Worm (Caenorhabditis elegans) whole organism, L4 larva: ENCODE data around the gene iglr-2.
A peak's percentile ranks its signal among the peaks of the same experiment; 100 is the strongest.

ENCODE experiments used
- F10B5.3 ChIP-seq: sonication (generic microtip); optimal IDR thresholded peaks from 2 replicates; lab custom pipeline; 2016; ENCODE audit warnings: mild to moderate bottlenecking, missing genetic modification characterization, missing compliant biosample characterization
- F26F4.8 ChIP-seq: fragments of 200-800 bp; sonication (Bioruptor generic); conservative IDR thresholded peaks from 2 replicates; pipeline ENCODE4 v1.3.6; 2022; ENCODE audit warnings: missing genetic modification characterization, missing compliant biosample characterization
- F44E2.7 ChIP-seq: fragments of 200-800 bp; sonication (Bioruptor generic); IDR thresholded peaks from 2 replicates; pipeline ENCODE4 v2.1.2; 2022; ENCODE audit warnings: missing genetic modification characterization, missing compliant biosample characterization
- F49E8.2 ChIP-seq: sonication (generic microtip); optimal IDR thresholded peaks from 2 replicates; lab custom pipeline; 2016; ENCODE audit warnings: missing compliant biosample characterization, mild to moderate bottlenecking, missing genetic modification characterization, borderline replicate concordance
- T20F7.1 ChIP-seq: fragments of 200-800 bp; sonication (Bioruptor generic); optimal IDR thresholded peaks from 2 replicates; lab custom pipeline; 2018; ENCODE audit warnings: mild to moderate bottlenecking, missing genetic modification characterization, missing compliant biosample characterization
- Y5F2A.4 ChIP-seq: fragments of 200-800 bp; sonication (Bioruptor generic); optimal IDR thresholded peaks from 2 replicates; lab custom pipeline; 2018; ENCODE audit warnings: mild to moderate bottlenecking, missing genetic modification characterization, missing compliant biosample characterization
- ZK337.2 ChIP-seq: fragments of 200-800 bp; sonication (Bioruptor generic); IDR thresholded peaks from 2 replicates; pipeline ENCODE4 v1.3.6; 2022; ENCODE audit warnings: missing genetic modification reagents, missing genetic modification characterization, missing compliant biosample characterization
- ZK546.5 ChIP-seq, 2 experiments: sonication (generic microtip); optimal IDR thresholded peaks; 2 replicates each; lab custom pipeline; 2017; ENCODE audit warnings: missing biosample characterization in 2 of 2, missing genetic modification characterization in 2 of 2
- aly-2 ChIP-seq: sonication (generic microtip); optimal IDR thresholded peaks from 2 replicates; lab custom pipeline; 2018; ENCODE audit warnings: missing biosample characterization, missing genetic modification characterization
- ama-1 ChIP-seq: fragments of 150-350 bp; optimal IDR thresholded peaks from 2 replicates; lab custom pipeline; 2014; ENCODE audit warnings: inconsistent platforms, mixed read lengths
- arid-1 ChIP-seq: fragments of 200-800 bp; sonication (Bioruptor generic); conservative IDR thresholded peaks from 2 replicates; pipeline ENCODE4 v1.3.6; 2022; ENCODE audit warnings: missing genetic modification reagents, missing genetic modification characterization, missing compliant biosample characterization
- ceh-28 ChIP-seq: fragments of 150-350 bp; optimal IDR thresholded peaks from 2 replicates; lab custom pipeline; 2014; ENCODE audit warnings: missing biosample characterization, missing genetic modification reagents, missing genetic modification characterization
- ceh-44 ChIP-seq: fragments of 200-800 bp; sonication (Bioruptor generic); IDR thresholded peaks from 2 replicates; pipeline ENCODE4 v1.3.6; 2022; ENCODE audit warnings: missing genetic modification reagents, missing genetic modification characterization, missing compliant biosample characterization
- ceh-62 ChIP-seq: sonication (generic microtip); optimal IDR thresholded peaks from 2 replicates; lab custom pipeline; 2017; ENCODE audit warnings: missing biosample characterization, missing genetic modification characterization
- daf-12 ChIP-seq: fragments of 150-350 bp; optimal IDR thresholded peaks from 2 replicates; lab custom pipeline; 2014; ENCODE audit warnings: missing biosample characterization, missing genetic modification reagents, missing genetic modification characterization
- daf-8 ChIP-seq: fragments of 200-800 bp; sonication (Bioruptor generic); IDR thresholded peaks from 2 replicates; pipeline ENCODE4 v1.3.6; 2022; ENCODE audit warnings: missing genetic modification characterization, missing compliant biosample characterization
- dpl-1 ChIP-seq: fragments of 150-350 bp; optimal IDR thresholded peaks from 2 replicates; lab custom pipeline; 2014; ENCODE audit warnings: missing biosample characterization, missing genetic modification reagents, missing genetic modification characterization
- dve-1 ChIP-seq: sonication (generic microtip); optimal IDR thresholded peaks from 2 replicates; lab custom pipeline; 2017; ENCODE audit warnings: antibody characterized with exemption, mild to moderate bottlenecking, missing genetic modification characterization, missing compliant biosample characterization; ENCODE audit not compliant: insufficient read depth
- egl-43 ChIP-seq: fragments of 200-800 bp; sonication (Bioruptor generic); IDR thresholded peaks from 2 replicates; pipeline ENCODE4 v1.3.6; 2022; ENCODE audit warnings: missing genetic modification reagents, missing genetic modification characterization, missing compliant biosample characterization
- fkh-10 ChIP-seq: fragments of 150-350 bp; optimal IDR thresholded peaks from 2 replicates; lab custom pipeline; 2014; ENCODE audit warnings: missing biosample characterization, missing genetic modification reagents, missing genetic modification characterization
- gei-8 ChIP-seq: fragments of 200-800 bp; sonication (Bioruptor generic); optimal IDR thresholded peaks from 2 replicates; lab custom pipeline; 2018; ENCODE audit warnings: mild to moderate bottlenecking, missing genetic modification characterization, missing compliant biosample characterization
- hif-1 ChIP-seq, 2 experiments: sonication (generic microtip); optimal IDR thresholded peaks; 2 replicates each; lab custom pipeline; 2016 to 2017; ENCODE audit warnings: missing compliant biosample characterization in 2 of 2, missing genetic modification characterization in 2 of 2, missing genetic modification reagents in 2 of 2, missing genotype in 2 of 2, mild to moderate bottlenecking in 1 of 2
- hlh-11 ChIP-seq: fragments of 200-800 bp; sonication (Bioruptor generic); optimal IDR thresholded peaks from 2 replicates; lab custom pipeline; 2018; ENCODE audit warnings: mild to moderate bottlenecking, missing genetic modification characterization, missing compliant biosample characterization
- hlh-30 ChIP-seq: sonication (generic microtip); optimal IDR thresholded peaks from 2 replicates; lab custom pipeline; 2017; ENCODE audit warnings: antibody characterized with exemption, mild to moderate bottlenecking, missing genetic modification characterization, missing compliant biosample characterization; ENCODE audit not compliant: insufficient read depth
- jun-1 ChIP-seq: fragments of 150-350 bp; optimal IDR thresholded peaks from 2 replicates; lab custom pipeline; 2014; ENCODE audit warnings: missing biosample characterization, missing genetic modification reagents, missing genetic modification characterization
- lin-38 ChIP-seq: fragments of 200-800 bp; sonication (Bioruptor generic); IDR thresholded peaks from 2 replicates; pipeline ENCODE4 v1.3.6; 2022; ENCODE audit warnings: missing genetic modification reagents, missing genetic modification characterization, missing compliant biosample characterization
- lin-39 ChIP-seq: fragments of 150-350 bp; optimal IDR thresholded peaks from 2 replicates; lab custom pipeline; 2014; ENCODE audit warnings: missing biosample characterization, missing genetic modification reagents, missing genetic modification characterization
- madf-5 ChIP-seq, 2 experiments: fragments of 200-800 bp; sonication (Bioruptor generic); IDR thresholded peaks; 2 replicates each; pipeline ENCODE4 v1.3.6; 2022; ENCODE audit warnings: missing compliant biosample characterization in 2 of 2, missing genetic modification characterization in 2 of 2
- madf-9 ChIP-seq: fragments of 200-800 bp; sonication (Bioruptor generic); conservative IDR thresholded peaks from 2 replicates; pipeline ENCODE4 v1.3.6; 2022; ENCODE audit warnings: missing genetic modification reagents, missing genetic modification characterization, missing compliant biosample characterization
- mdt-29 ChIP-seq: fragments of 200-800 bp; sonication (Bioruptor generic); IDR thresholded peaks from 2 replicates; pipeline ENCODE4 v1.3.6; 2022; ENCODE audit warnings: missing genetic modification reagents, missing genetic modification characterization, missing compliant biosample characterization
- mep-1 ChIP-seq: fragments of 150-350 bp; sonication (generic microtip); optimal IDR thresholded peaks from 3 replicates; lab custom pipeline; 2014; ENCODE audit warnings: missing biosample characterization, missing genetic modification characterization
- mxl-2 ChIP-seq: fragments of 200-800 bp; sonication (Bioruptor generic); conservative IDR thresholded peaks from 2 replicates; pipeline ENCODE4 v1.3.6; 2022; ENCODE audit warnings: missing genetic modification reagents, missing genetic modification characterization, missing compliant biosample characterization
- mxl-3 ChIP-seq: fragments of 200-800 bp; sonication (Bioruptor generic); optimal IDR thresholded peaks from 2 replicates; lab custom pipeline; 2018; ENCODE audit warnings: mild to moderate bottlenecking, missing genetic modification characterization, missing compliant biosample characterization
- nhr-102 ChIP-seq: sonication (generic microtip); optimal IDR thresholded peaks from 2 replicates; lab custom pipeline; 2016; ENCODE audit warnings: mild to moderate bottlenecking, missing genetic modification characterization, moderate library complexity, missing compliant biosample characterization
- nhr-237 ChIP-seq: sonication (generic microtip); optimal IDR thresholded peaks from 2 replicates; lab custom pipeline; 2017; ENCODE audit warnings: missing biosample characterization, missing genetic modification characterization
- nhr-28 ChIP-seq: fragments of 150-350 bp; optimal IDR thresholded peaks from 2 replicates; lab custom pipeline; 2014; ENCODE audit warnings: missing biosample characterization, missing genetic modification characterization
- nhr-41 ChIP-seq: fragments of 200-800 bp; sonication (Bioruptor generic); IDR thresholded peaks from 2 replicates; pipeline ENCODE4 v1.3.6; 2022; ENCODE audit warnings: missing genetic modification reagents, missing genetic modification characterization, missing compliant biosample characterization
- nhr-42 ChIP-seq: fragments of 200-800 bp; sonication (Bioruptor generic); IDR thresholded peaks from 2 replicates; pipeline ENCODE4 v1.3.6; 2022; ENCODE audit warnings: missing genetic modification characterization, missing compliant biosample characterization
- nhr-76 ChIP-seq: fragments of 150-350 bp; optimal IDR thresholded peaks from 2 replicates; lab custom pipeline; 2014; ENCODE audit warnings: missing biosample characterization, missing genetic modification characterization
- pha-4 ChIP-seq, 2 experiments: fragments of 150-350 bp in 1 of 2; fragments of 200-800 bp in 1 of 2; sonication (Bioruptor generic) in 1 of 2; IDR thresholded peaks in 1 of 2; optimal IDR thresholded peaks in 1 of 2; 2 replicates each; pipeline versions ENCODE4 v1.3.6 to Lab custom; 2014 to 2022; ENCODE audit warnings: missing genetic modification characterization in 2 of 2, missing genetic modification reagents in 2 of 2, missing biosample characterization in 1 of 2, missing compliant biosample characterization in 1 of 2
- saeg-2 ChIP-seq: fragments of 200-800 bp; sonication (Bioruptor generic); IDR thresholded peaks from 2 replicates; pipeline ENCODE4 v1.3.6; 2022; ENCODE audit warnings: missing genetic modification reagents, missing genetic modification characterization, missing compliant biosample characterization
- set-16 ChIP-seq: fragments of 200-800 bp; sonication (Bioruptor generic); IDR thresholded peaks from 2 replicates; pipeline ENCODE4 v1.3.6; 2022; ENCODE audit warnings: missing genetic modification reagents, missing genetic modification characterization, missing compliant biosample characterization
- skn-1 ChIP-seq: fragments of 150-350 bp; optimal IDR thresholded peaks from 2 replicates; lab custom pipeline; 2014; ENCODE audit warnings: missing biosample characterization, missing genetic modification characterization
- snpc-1.2 ChIP-seq: fragments of 200-800 bp; sonication (Bioruptor generic); IDR thresholded peaks from 2 replicates; pipeline ENCODE4 v1.3.6; 2022; ENCODE audit warnings: missing genetic modification reagents, missing genetic modification characterization, missing compliant biosample characterization
- spr-1 ChIP-seq: sonication (generic microtip); optimal IDR thresholded peaks from 2 replicates; lab custom pipeline; 2016; ENCODE audit warnings: mild to moderate bottlenecking, missing genetic modification characterization, missing compliant biosample characterization
- spr-3 ChIP-seq: fragments of 200-800 bp; sonication (Bioruptor generic); optimal IDR thresholded peaks from 2 replicates; lab custom pipeline; 2018; ENCODE audit warnings: mild to moderate bottlenecking, missing genetic modification characterization, missing compliant biosample characterization
- unc-62 ChIP-seq, 3 experiments: fragments of 150-350 bp in 1 of 3; sonication (generic microtip); optimal IDR thresholded peaks in 2 of 3; peaks in 1 of 3; 1 replicate in 1 of 3; 2 replicates in 2 of 3; lab custom pipeline; 2014 to 2017; ENCODE audit warnings: missing biosample characterization in 3 of 3, missing genetic modification characterization in 3 of 3, missing genetic modification reagents in 3 of 3, missing genotype in 1 of 3
- vab-7 ChIP-seq: fragments of 200-800 bp; sonication (Bioruptor generic); IDR thresholded peaks from 2 replicates; pipeline ENCODE4 v1.3.6; 2022; ENCODE audit warnings: missing genetic modification reagents, missing genetic modification characterization, missing compliant biosample characterization
- zfp-2 ChIP-seq: sonication (generic microtip); optimal IDR thresholded peaks from 2 replicates; lab custom pipeline; 2016; ENCODE audit warnings: mild to moderate bottlenecking, missing genetic modification characterization, missing compliant biosample characterization
- zip-11 ChIP-seq: fragments of 200-800 bp; sonication (Bioruptor generic); IDR thresholded peaks from 2 replicates; pipeline ENCODE4 v1.3.6; 2022; ENCODE audit warnings: missing genetic modification characterization, missing compliant biosample characterization

iglr-2 gene

ce11 chrIII:8307356-8307755, 23.8 kb downstream of the iglr-2 start, which contains the start of the genes F10E9.7 and F10E9.5 (continued):
- TF ChIP-seq zfp-2 (tag; lab: Kevin White, UChicago) (peak; percentile 47), ama-1 (lab: Kevin White, UChicago) (no peak), mep-1 (peak; percentile 87), ZK337.2 (peak; percentile 97), mdt-29 (GFP tag; lab: Robert Waterston, UW) (0 out of 2 replicates have a peak, but pooled peaks have one; percentile 45), daf-12 (tag; lab: Kevin White, UChicago) (no peak), spr-3 (GFP tag; lab: Kevin White, UChicago) (no peak), nhr-41 (GFP tag; lab: Robert Waterston, UW) (no peak), dve-1 (tag; lab: Kevin White, UChicago) (peak; percentile 86), ceh-44 (GFP tag; lab: Robert Waterston, UW) (peak; percentile 86), nhr-76 (tag; lab: Kevin White, UChicago) (no peak), F26F4.8 (GFP tag; lab: Robert Waterston, UW) (no peak), saeg-2 (GFP tag; lab: Robert Waterston, UW) (no peak), lin-39 (tag; lab: Kevin White, UChicago) (no peak), daf-8 (GFP tag; lab: Robert Waterston, UW) (no peak), ZK546.5 (tag; optimal IDR thresholded peaks at IDR 0.05; lab: Kevin White, UChicago) (no peak), jun-1 (tag; lab: Kevin White, UChicago) (no peak), F44E2.7 (GFP tag; lab: Robert Waterston, UW) (no peak), madf-9 (GFP tag; lab: Robert Waterston, UW) (peak; percentile 61; the same call in 1 of the 2 replicates), hlh-11 (no peak), unc-62 (GFP tag; optimal IDR thresholded peaks at IDR 0.05 in 1 of 2; lab: Kevin White, UChicago) (no peak), unc-62 (tag; optimal IDR thresholded peaks at IDR 0.05; lab: Kevin White, UChicago) (no peak), hif-1 (tag; optimal IDR thresholded peaks at IDR 0.05; lab: Kevin White, UChicago) (peak in 1 of 2 experiments; percentile 93), ceh-62 (no peak), egl-43 (GFP tag; lab: Robert Waterston, UW) (no peak), nhr-28 (tag; lab: Kevin White, UChicago) (peak; percentile 34), gei-8 (GFP tag; lab: Kevin White, UChicago) (no peak), mxl-2 (GFP tag; lab: Robert Waterston, UW) (no peak), skn-1 (tag; lab: Kevin White, UChicago) (no peak), T20F7.1 (GFP tag; lab: Kevin White, UChicago) (peak; percentile 99), F10B5.3 (tag; lab: Kevin White, UChicago) (no peak), madf-5 (GFP tag; IDR thresholded peaks at IDR 0.05; lab: Robert Waterston, UW) (peak in 1 of 2 experiments; percentile 61; a peak in 1 of 4 replicates), zip-11 (no peak), arid-1 (GFP tag; lab: Robert Waterston, UW) (peak; percentile 60; the same call in 1 of the 2 replicates), mxl-3 (GFP tag; lab: Kevin White, UChicago) (peak; percentile 39), fkh-10 (GFP tag; lab: Kevin White, UChicago) (peak; percentile 60), hlh-30 (tag; lab: Kevin White, UChicago) (peak; percentile 63), pha-4 (GFP tag; IDR thresholded peaks at IDR 0.05; lab: Robert Waterston, UW) (peak; percentile 76), pha-4 (tag; optimal IDR thresholded peaks at IDR 0.05; lab: Kevin White, UChicago) (peak; percentile 69), Y5F2A.4 (GFP tag; lab: Kevin White, UChicago) (no peak), ceh-28 (tag; lab: Kevin White, UChicago) (no peak), set-16 (no peak), spr-1 (tag; lab: Kevin White, UChicago) (peak; percentile 32), F49E8.2 (peak; percentile 16), aly-2 (tag; lab: Kevin White, UChicago) (no peak), vab-7 (GFP tag; lab: Robert Waterston, UW) (0 out of 2 replicates have a peak, but pooled peaks have one; percentile 56), nhr-42 (no peak), nhr-102 (tag; lab: Kevin White, UChicago) (peak; percentile 54), snpc-1.2 (GFP tag; lab: Robert Waterston, UW) (no peak), lin-38 (GFP tag; lab: Robert Waterston, UW) (peak; percentile 79), dpl-1 (peak; percentile 96), nhr-237 (tag; lab: Kevin White, UChicago) (no peak)
